Fruit fly (Drosophila melanogaster) whole organism, embryonic: ENCODE results near the gene CG31174.
A peak's percentile ranks its signal among the peaks of the same experiment; 100 is the strongest.

Experiments
- Awh ChIP-seq: fragments of 200-800 bp; sonication (Bioruptor generic); IDR thresholded peaks from 2 replicates; pipeline ENCODE4, ENCODE4 v1.3.6; 2022; ENCODE audit warnings: missing biosample characterization, missing genetic modification characterization
- B-H1 ChIP-seq: fragments of 200-800 bp; sonication (Bioruptor generic); IDR thresholded peaks from 3 replicates; pipeline ENCODE4 v1.3.6; 2022; ENCODE audit warnings: missing biosample characterization, missing genetic modification characterization
- Blimp-1 ChIP-seq: fragments of 200-800 bp; sonication (Bioruptor generic); optimal IDR thresholded peaks from 3 replicates; lab custom pipeline; 2018; ENCODE audit warnings: missing biosample characterization, missing genetic modification characterization, mild to moderate bottlenecking, moderate library complexity, missing genetic modification reagents
- CG10431 ChIP-seq: fragments of 200-800 bp; sonication (Bioruptor generic); optimal IDR thresholded peaks from 3 replicates; lab custom pipeline; 2018; ENCODE audit warnings: missing biosample characterization, mild to moderate bottlenecking, missing genetic modification characterization
- CG10543 ChIP-seq: fragments of 200-800 bp; sonication (Bioruptor generic); optimal IDR thresholded peaks from 3 replicates; lab custom pipeline; 2017; ENCODE audit warnings: missing biosample characterization, mild to moderate bottlenecking, missing genetic modification characterization, moderate library complexity
- CG10654 ChIP-seq: fragments of 200-800 bp; sonication (Bioruptor generic); optimal IDR thresholded peaks from 2 replicates; lab custom pipeline; 2016; ENCODE audit warnings: missing biosample characterization, missing genetic modification characterization
- CG10979 ChIP-seq: fragments of 200-800 bp; sonication (Bioruptor generic); optimal IDR thresholded peaks from 2 replicates; lab custom pipeline; 2018; ENCODE audit warnings: missing biosample characterization, mild to moderate bottlenecking, missing genetic modification characterization, moderate library complexity
- CG11093 ChIP-seq: fragments of 200-800 bp; sonication (Bioruptor generic); IDR thresholded peaks from 3 replicates; pipeline ENCODE4 v1.3.6; 2022; ENCODE audit warnings: missing biosample characterization, missing genetic modification characterization
- CG11504 ChIP-seq: fragments of 200-800 bp; sonication (Bioruptor generic); optimal IDR thresholded peaks from 3 replicates; lab custom pipeline; 2019; ENCODE audit warnings: missing biosample characterization, mild to moderate bottlenecking, missing genetic modification characterization, moderate library complexity
- CG32767 ChIP-seq: fragments of 200-800 bp; sonication (Bioruptor generic); IDR thresholded peaks from 2 replicates; pipeline ENCODE4 v1.3.6; 2022; ENCODE audit warnings: missing biosample characterization, missing genetic modification characterization
- CG33213 ChIP-seq: fragments of 200-800 bp; sonication (Bioruptor generic); optimal IDR thresholded peaks from 3 replicates; lab custom pipeline; 2016; ENCODE audit warnings: missing biosample characterization, missing genetic modification characterization
- CG3847 ChIP-seq: fragments of 200-800 bp; sonication (Bioruptor generic); IDR thresholded peaks from 2 replicates; pipeline ENCODE4 v1.3.6; 2022; ENCODE audit warnings: missing biosample characterization, missing genetic modification characterization
- CG5245 ChIP-seq: fragments of 200-800 bp; sonication (Bioruptor generic); optimal IDR thresholded peaks from 3 replicates; lab custom pipeline; 2016; ENCODE audit warnings: missing biosample characterization, missing genetic modification characterization
- CG6654 ChIP-seq: fragments of 200-800 bp; sonication (Bioruptor generic); optimal IDR thresholded peaks from 2 replicates; lab custom pipeline; 2017; ENCODE audit warnings: missing biosample characterization, mild to moderate bottlenecking, missing genetic modification characterization
- CG6765 ChIP-seq: fragments of 200-800 bp; sonication (Bioruptor generic); optimal IDR thresholded peaks from 3 replicates; lab custom pipeline; 2017; ENCODE audit warnings: missing biosample characterization, mild to moderate bottlenecking, missing genetic modification characterization
- CG6791 ChIP-seq: fragments of 200-800 bp; sonication (Bioruptor generic); IDR thresholded peaks from 3 replicates; pipeline ENCODE4 v1.3.6; 2022; ENCODE audit warnings: missing biosample characterization, missing genetic modification characterization; ENCODE audit not compliant: partially characterized antibody
- CG7271 ChIP-seq: fragments of 200-800 bp; sonication (Bioruptor generic); optimal IDR thresholded peaks from 2 replicates; lab custom pipeline; 2018; ENCODE audit warnings: missing biosample characterization, mild to moderate bottlenecking, missing genetic modification characterization, moderate library complexity
- CG9609 ChIP-seq: fragments of 200-800 bp; sonication (Bioruptor generic); optimal IDR thresholded peaks from 3 replicates; lab custom pipeline; 2016; ENCODE audit warnings: missing biosample characterization, missing genetic modification characterization
- CG9817 ChIP-seq: fragments of 200-800 bp; sonication (Bioruptor generic); optimal IDR thresholded peaks from 2 replicates; lab custom pipeline; 2018; ENCODE audit warnings: missing biosample characterization, mild to moderate bottlenecking, missing genetic modification characterization, moderate library complexity
- CG9876 ChIP-seq: fragments of 200-800 bp; sonication (Bioruptor generic); optimal IDR thresholded peaks from 2 replicates; lab custom pipeline; 2016; ENCODE audit warnings: missing biosample characterization, missing genetic modification characterization
- Doc2 ChIP-seq: fragments of 200-800 bp; sonication (Bioruptor generic); IDR thresholded peaks from 2 replicates; pipeline ENCODE4 v1.3.6; 2022; ENCODE audit warnings: missing biosample characterization, missing genetic modification characterization
- Dref ChIP-seq: fragments of 200-800 bp; sonication (Bioruptor generic); IDR thresholded peaks from 2 replicates; pipeline ENCODE4 v1.3.6; 2022; ENCODE audit warnings: missing biosample characterization, missing genetic modification characterization
- Elba2 ChIP-seq: fragments of 200-800 bp; sonication (Bioruptor generic); optimal IDR thresholded peaks from 3 replicates; lab custom pipeline; 2016; ENCODE audit warnings: missing biosample characterization, missing genetic modification characterization
- Hr51 ChIP-seq, 2 experiments: fragments of 200-800 bp; sonication (Bioruptor generic); optimal IDR thresholded peaks; 2 replicates in 1 of 2; 3 replicates in 1 of 2; lab custom pipeline; 2016 to 2018; ENCODE audit warnings: missing biosample characterization in 2 of 2, missing genetic modification characterization in 2 of 2, mild to moderate bottlenecking in 1 of 2, moderate library complexity in 1 of 2
- ac ChIP-seq: fragments of 200-800 bp; sonication (Bioruptor generic); optimal IDR thresholded peaks from 3 replicates; lab custom pipeline; 2017; ENCODE audit warnings: missing biosample characterization, mild to moderate bottlenecking, missing genetic modification characterization
- ara ChIP-seq: fragments of 200-800 bp; sonication (Bioruptor generic); IDR thresholded peaks from 2 replicates; pipeline ENCODE4 v1.3.6; 2022; ENCODE audit warnings: missing biosample characterization, missing genetic modification characterization
- chm ChIP-seq: fragments of 200-800 bp; sonication (Bioruptor generic); IDR thresholded peaks from 2 replicates; pipeline ENCODE4 v1.3.6; 2022; ENCODE audit warnings: missing biosample characterization, missing genetic modification characterization
- cwo ChIP-seq: fragments of 200-800 bp; sonication (Bioruptor generic); optimal IDR thresholded peaks from 3 replicates; lab custom pipeline; 2017; ENCODE audit warnings: missing biosample characterization, missing genetic modification characterization, mild to moderate bottlenecking, moderate library complexity, missing genetic modification reagents
- dysf ChIP-seq: fragments of 200-800 bp; sonication (Bioruptor generic); IDR thresholded peaks from 3 replicates; pipeline ENCODE4 v1.3.6; 2022; ENCODE audit warnings: missing biosample characterization, missing genetic modification characterization
- eve ChIP-seq, 2 experiments: fragments of >200 bp; optimal IDR thresholded peaks; 2 replicates each; lab custom pipeline; 2017; ENCODE audit warnings: missing biosample characterization in 2 of 2, missing genetic modification characterization in 2 of 2
- grau ChIP-seq: fragments of 200-800 bp; optimal IDR thresholded peaks from 3 replicates; lab custom pipeline; 2019; ENCODE audit warnings: missing biosample characterization, mild to moderate bottlenecking, missing genetic modification characterization, moderate library complexity
- grn ChIP-seq: fragments of 200-800 bp; sonication (Bioruptor generic); optimal IDR thresholded peaks from 3 replicates; lab custom pipeline; 2017; ENCODE audit warnings: missing biosample characterization, missing genetic modification characterization
- ind ChIP-seq: fragments of 200-800 bp; sonication (Bioruptor generic); optimal IDR thresholded peaks from 3 replicates; lab custom pipeline; 2016; ENCODE audit warnings: missing biosample characterization, missing genetic modification characterization
- insv ChIP-seq, 2 experiments: fragments of 200-800 bp; sonication (Bioruptor generic); optimal IDR thresholded peaks; 3 replicates each; lab custom pipeline; 2016 to 2018; ENCODE audit warnings: missing biosample characterization in 2 of 2, missing genetic modification characterization in 2 of 2
- inv ChIP-seq: fragments of 200-800 bp; sonication (Bioruptor generic); IDR thresholded peaks from 2 replicates; pipeline ENCODE4 v1.3.6; 2022; ENCODE audit warnings: missing biosample characterization, missing genetic modification characterization; ENCODE audit not compliant: partially characterized antibody
- pb ChIP-seq: fragments of 200-800 bp; sonication (Bioruptor generic); optimal IDR thresholded peaks from 3 replicates; lab custom pipeline; 2016; ENCODE audit warnings: missing biosample characterization, missing genetic modification characterization
- peb ChIP-seq: fragments of 200-800 bp; sonication (Bioruptor generic); IDR thresholded peaks from 2 replicates; pipeline ENCODE4 v1.3.6; 2022; ENCODE audit warnings: missing biosample characterization, missing genetic modification characterization
- pros ChIP-seq: fragments of 200-800 bp; sonication (Bioruptor generic); optimal IDR thresholded peaks from 3 replicates; lab custom pipeline; 2019; ENCODE audit warnings: missing biosample characterization, mild to moderate bottlenecking, missing genetic modification characterization, moderate library complexity
- psq ChIP-seq: fragments of 200-800 bp; sonication (Bioruptor generic); optimal IDR thresholded peaks from 2 replicates; lab custom pipeline; 2017; ENCODE audit warnings: missing biosample characterization, missing genetic modification characterization
- repo ChIP-seq: fragments of 200-800 bp; sonication (Bioruptor generic); optimal IDR thresholded peaks from 2 replicates; lab custom pipeline; 2016; ENCODE audit warnings: missing biosample characterization, missing genetic modification characterization
- sens ChIP-seq: fragments of 200-800 bp; sonication (Bioruptor generic); peaks from one replicate; lab custom pipeline; 2016; ENCODE audit warnings: missing biosample characterization, missing genetic modification characterization
- sim ChIP-seq: fragments of 200-800 bp; sonication (Bioruptor generic); IDR thresholded peaks from 2 replicates; pipeline ENCODE4 v1.3.6; 2022; ENCODE audit warnings: missing biosample characterization, missing genetic modification characterization
- sisA ChIP-seq: fragments of 200-800 bp; sonication (Bioruptor generic); IDR thresholded peaks from 2 replicates; pipeline ENCODE4 v1.3.6; 2022; ENCODE audit warnings: missing biosample characterization, missing genetic modification characterization
- sna ChIP-seq: fragments of 200-800 bp; sonication (Bioruptor generic); IDR thresholded peaks from 2 replicates; pipeline ENCODE4 v1.3.6; 2022; ENCODE audit warnings: missing biosample characterization, missing genetic modification characterization; ENCODE audit not compliant: partially characterized antibody
- sqz ChIP-seq: fragments of 200-800 bp; sonication (Bioruptor generic); optimal IDR thresholded peaks from 3 replicates; lab custom pipeline; 2018; ENCODE audit warnings: missing biosample characterization, mild to moderate bottlenecking, missing genetic modification characterization
- tio ChIP-seq: fragments of 200-800 bp; sonication (Bioruptor generic); optimal IDR thresholded peaks from 2 replicates; lab custom pipeline; 2017; ENCODE audit warnings: missing biosample characterization, missing genetic modification characterization, inconsistent platforms
- vnd ChIP-seq: fragments of 200-800 bp; sonication (Bioruptor generic); IDR thresholded peaks from 3 replicates; pipeline ENCODE4 v1.3.6; 2022; ENCODE audit warnings: missing biosample characterization, missing genetic modification characterization; ENCODE audit not compliant: partially characterized antibody
- wor ChIP-seq: fragments of 200-800 bp; sonication (Bioruptor generic); IDR thresholded peaks from 2 replicates; pipeline ENCODE4 v1.3.6; 2022; ENCODE audit warnings: missing biosample characterization, missing genetic modification characterization
- zen2 ChIP-seq: fragments of 200-800 bp; sonication (Bioruptor generic); IDR thresholded peaks from 3 replicates; pipeline ENCODE4 v1.3.6; 2022; ENCODE audit warnings: missing biosample characterization, missing genetic modification characterization; ENCODE audit not compliant: partially characterized antibody

The CG31174 gene

DNA sequence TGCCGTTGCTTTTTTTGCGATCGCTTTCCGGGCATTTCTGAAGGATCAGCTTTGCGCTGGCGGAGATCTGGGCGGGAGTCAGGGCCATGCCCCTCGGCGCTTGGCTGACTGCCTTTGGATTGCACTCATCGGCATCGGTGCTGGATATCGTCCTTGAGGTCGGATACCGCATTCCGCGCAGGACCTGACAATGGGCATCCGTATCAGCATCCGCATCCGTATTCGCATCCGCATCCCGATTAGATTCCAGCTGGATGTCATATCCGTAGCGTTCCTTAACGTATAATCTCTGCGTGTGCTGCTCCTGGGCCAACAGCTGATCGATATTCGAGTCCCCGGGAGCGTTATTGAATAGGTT is 13.9 kb downstream of the CG31174 start (continued):
- TF ChIP-seq CG3847 (GFP tag; lab: Robert Waterston, UW) (0 out of 2 replicates have a peak, but pooled peaks have one; percentile 4), pb (GFP tag; lab: Kevin White, UChicago) (no peak), ac (peak; percentile 13), sim (GFP tag; lab: Robert Waterston, UW) (peak; percentile 20; the same call in 1 of the 2 replicates), CG6791 (GFP tag; lab: Robert Waterston, UW) (no peak), Doc2 (GFP tag; lab: Robert Waterston, UW) (no peak), ara (peak; percentile 32; the same call in 1 of the 2 replicates), repo (peak; percentile 18), CG9609 (GFP tag; lab: Kevin White, UChicago) (no peak), CG11093 (GFP tag; lab: Robert Waterston, UW) (0 out of 3 replicates have a peak, but pooled peaks have one; percentile 34), CG11504 (tag; lab: Kevin White, UChicago) (no peak), Awh (GFP tag; lab: Robert Waterston, UW) (peak; percentile 63; the same call in 1 of the 2 replicates), CG33213 (GFP tag; lab: Kevin White, UChicago) (peak; percentile 13), CG10543 (GFP tag; lab: Kevin White, UChicago) (no peak), eve (GFP tag; optimal IDR thresholded peaks at IDR 0.05; lab: Kevin White, UChicago) (no peak), CG9817 (tag; lab: Kevin White, UChicago) (no peak), ind (GFP tag; lab: Kevin White, UChicago) (no peak), peb (no peak), dysf (GFP tag; lab: Robert Waterston, UW) (no peak)

- TF ChIP-seq zen2 (GFP tag; lab: Robert Waterston, UW) (no peak), Hr51 (GFP tag; optimal IDR thresholded peaks at IDR 0.05; lab: Kevin White, UChicago) (peak in 1 of 2 experiments; percentile 28), sqz (peak; percentile 54), CG10431 (GFP tag; lab: Kevin White, UChicago) (peak; percentile 19), psq (GFP tag; lab: Kevin White, UChicago) (peak; percentile 79), inv (no peak), Dref (GFP tag; lab: Robert Waterston, UW) (no peak), sna (no peak), sisA (no peak), sens (peak; percentile 75), CG6654 (GFP tag; lab: Kevin White, UChicago) (no peak), CG6765 (GFP tag; lab: Kevin White, UChicago) (no peak), pros (GFP tag; lab: Kevin White, UChicago) (peak; percentile 88), tio (no peak), insv (GFP tag; optimal IDR thresholded peaks at IDR 0.05; lab: Kevin White, UChicago) (peak in 1 of 2 experiments; percentile 51), CG7271 (tag; lab: Kevin White, UChicago) (no peak), grau (peak; percentile 21), grn (no peak), cwo (GFP tag; lab: Kevin White, UChicago) (no peak), chm (GFP tag; lab: Robert Waterston, UW) (peak; percentile 27), CG32767 (no peak), CG5245 (GFP tag; lab: Kevin White, UChicago) (no peak), CG10654 (GFP tag; lab: Kevin White, UChicago) (no peak), CG9876 (GFP tag; lab: Kevin White, UChicago) (no peak), wor (GFP tag; lab: Robert Waterston, UW) (no peak), vnd (GFP tag; lab: Robert Waterston, UW) (no peak), CG10979 (tag; lab: Kevin White, UChicago) (no peak), B-H1 (GFP tag; lab: Robert Waterston, UW) (no peak), Blimp-1 (peak; percentile 1), Elba2 (GFP tag; lab: Kevin White, UChicago) (peak; percentile 76)
These were observed 14.5 kb downstream of the CG31174 start for dm6 chr3R:21854574-21855468.
